Fruit fly (Drosophila melanogaster) whole organism, embryonic: ENCODE data around the gene TwdlO.
A peak's percentile ranks its signal among the peaks of the same experiment; 100 is the strongest.

ENCODE experiments used
- Bgb ChIP-seq: fragments of 200-800 bp; sonication (Bioruptor generic); IDR thresholded peaks from 2 replicates; pipeline ENCODE4 v1.3.6; 2022; ENCODE audit warnings: missing biosample characterization, missing genetic modification characterization; ENCODE audit not compliant: partially characterized antibody
- CG12236 ChIP-seq: fragments of 200-800 bp; sonication (Bioruptor generic); optimal IDR thresholded peaks from 2 replicates; lab custom pipeline; 2016; ENCODE audit warnings: missing biosample characterization, missing genetic modification characterization
- CG14965 ChIP-seq: fragments of 200-800 bp; sonication (Bioruptor generic); optimal IDR thresholded peaks from 2 replicates; lab custom pipeline; 2016; ENCODE audit warnings: missing biosample characterization, missing genetic modification characterization, borderline replicate concordance
- CG15269 ChIP-seq: fragments of 200-800 bp; sonication (Bioruptor generic); optimal IDR thresholded peaks from 2 replicates; lab custom pipeline; 2018; ENCODE audit warnings: missing biosample characterization, mild to moderate bottlenecking, missing genetic modification characterization, moderate library complexity
- CG1529 ChIP-seq: fragments of 200-800 bp; sonication (Bioruptor generic); optimal IDR thresholded peaks from 3 replicates; lab custom pipeline; 2018; ENCODE audit warnings: missing biosample characterization, missing genetic modification characterization
- CG15514 ChIP-seq: fragments of 200-800 bp; sonication (Bioruptor generic); optimal IDR thresholded peaks from 3 replicates; lab custom pipeline; 2017; ENCODE audit warnings: missing biosample characterization, missing genetic modification characterization, mild to moderate bottlenecking, moderate library complexity, missing genetic modification reagents
- CG1602 ChIP-seq: fragments of 200-800 bp; sonication (Bioruptor generic); optimal IDR thresholded peaks from 3 replicates; lab custom pipeline; 2016; ENCODE audit warnings: missing biosample characterization, missing genetic modification characterization
- CG1647 ChIP-seq: fragments of 200-800 bp; sonication (Bioruptor generic); optimal IDR thresholded peaks from 3 replicates; lab custom pipeline; 2016; ENCODE audit warnings: missing biosample characterization, missing genetic modification characterization
- CG17361 ChIP-seq: fragments of 200-800 bp; sonication (Bioruptor generic); IDR thresholded peaks from 3 replicates; pipeline ENCODE4 v1.3.6; 2022; ENCODE audit warnings: missing biosample characterization, missing genetic modification characterization
- CG18476 ChIP-seq: fragments of 200-800 bp; sonication (Bioruptor generic); optimal IDR thresholded peaks from 2 replicates; lab custom pipeline; 2016; ENCODE audit warnings: missing biosample characterization, mild to moderate bottlenecking, missing genetic modification characterization
- CG2199 ChIP-seq: fragments of 200-800 bp; sonication (Bioruptor generic); IDR thresholded peaks from 3 replicates; pipeline ENCODE4 v1.3.6; 2022; ENCODE audit warnings: missing biosample characterization, missing genetic modification characterization
- CG3065 ChIP-seq: fragments of 200-800 bp; sonication (Bioruptor generic); optimal IDR thresholded peaks from 2 replicates; lab custom pipeline; 2016; ENCODE audit warnings: missing biosample characterization, missing genetic modification characterization
- CG31388 ChIP-seq: fragments of 200-800 bp; sonication (Bioruptor generic); optimal IDR thresholded peaks from 2 replicates; lab custom pipeline; 2016; ENCODE audit warnings: missing biosample characterization, missing genetic modification characterization
- CG34224 ChIP-seq: fragments of 200-800 bp; sonication (Bioruptor generic); IDR thresholded peaks from 3 replicates; pipeline ENCODE4 v1.3.6; 2022; ENCODE audit warnings: missing biosample characterization, missing genetic modification characterization; ENCODE audit not compliant: partially characterized antibody
- CG6654 ChIP-seq: fragments of 200-800 bp; sonication (Bioruptor generic); optimal IDR thresholded peaks from 2 replicates; lab custom pipeline; 2017; ENCODE audit warnings: missing biosample characterization, mild to moderate bottlenecking, missing genetic modification characterization
- CG8924 ChIP-seq: fragments of 200-800 bp; optimal IDR thresholded peaks from 3 replicates; lab custom pipeline; 2019; ENCODE audit warnings: missing biosample characterization, mild to moderate bottlenecking, missing genetic modification characterization, moderate library complexity
- CG9609 ChIP-seq: fragments of 200-800 bp; sonication (Bioruptor generic); optimal IDR thresholded peaks from 3 replicates; lab custom pipeline; 2016; ENCODE audit warnings: missing biosample characterization, missing genetic modification characterization
- CG9727 ChIP-seq: fragments of 200-800 bp; sonication (Bioruptor generic); optimal IDR thresholded peaks from 3 replicates; lab custom pipeline; 2017; ENCODE audit warnings: missing biosample characterization, mild to moderate bottlenecking, missing genetic modification characterization
- CHES-1-like ChIP-seq: fragments of 200-800 bp; sonication (Bioruptor generic); optimal IDR thresholded peaks from 2 replicates; lab custom pipeline; 2016; ENCODE audit warnings: missing biosample characterization, missing genetic modification characterization
- Camta ChIP-seq: fragments of 200-800 bp; sonication (Bioruptor generic); optimal IDR thresholded peaks from 2 replicates; lab custom pipeline; 2016; ENCODE audit warnings: missing biosample characterization, missing genetic modification characterization
- Dek ChIP-seq: fragments of 200-800 bp; sonication (Bioruptor generic); optimal IDR thresholded peaks from 3 replicates; lab custom pipeline; 2019; ENCODE audit warnings: missing biosample characterization, mild to moderate bottlenecking, missing genetic modification characterization, moderate library complexity
- Eip74EF ChIP-seq, 2 experiments: fragments of 200-800 bp in 1 of 2; fragments of >200 bp in 1 of 2; sonication (Bioruptor generic) in 1 of 2; optimal IDR thresholded peaks; 2 replicates each; lab custom pipeline; 2017 to 2019; ENCODE audit warnings: missing biosample characterization in 2 of 2, missing genetic modification characterization in 2 of 2, mild to moderate bottlenecking in 1 of 2, moderate library complexity in 1 of 2
- Ets97D ChIP-seq: fragments of 200-800 bp; sonication (Bioruptor generic); optimal IDR thresholded peaks from 3 replicates; lab custom pipeline; 2016; ENCODE audit warnings: missing biosample characterization, missing genetic modification characterization
- Hsf ChIP-seq: fragments of 200-800 bp; sonication (Bioruptor generic); optimal IDR thresholded peaks from 3 replicates; lab custom pipeline; 2016; ENCODE audit warnings: missing biosample characterization, missing genetic modification characterization
- MBD-R2 ChIP-seq: fragments of 200-800 bp; sonication (Bioruptor generic); IDR thresholded peaks from 2 replicates; pipeline ENCODE4 v1.3.6; 2022; ENCODE audit warnings: missing biosample characterization, missing genetic modification characterization
- Mad ChIP-seq: fragments of 200-800 bp; sonication (Bioruptor generic); optimal IDR thresholded peaks from 2 replicates; lab custom pipeline; 2016; ENCODE audit warnings: missing biosample characterization, missing genetic modification characterization
- Mes4 ChIP-seq: fragments of 200-800 bp; sonication (Bioruptor generic); optimal IDR thresholded peaks from 2 replicates; lab custom pipeline; 2016; ENCODE audit warnings: missing biosample characterization, missing genetic modification characterization
- NC2α ChIP-seq: fragments of 200-800 bp; sonication (Bioruptor generic); optimal IDR thresholded peaks from 2 replicates; lab custom pipeline; 2016; ENCODE audit warnings: missing biosample characterization, missing genetic modification characterization
- Rfx ChIP-seq: fragments of 200-800 bp; sonication (Bioruptor generic); IDR thresholded peaks from 2 replicates; pipeline ENCODE4 v1.3.6; 2022; ENCODE audit warnings: missing biosample characterization, missing genetic modification characterization
- Taf1 ChIP-seq: fragments of 200-800 bp; sonication (Bioruptor generic); IDR thresholded peaks from 2 replicates; pipeline ENCODE4 v1.3.6; 2022; ENCODE audit warnings: missing biosample characterization, missing genetic modification characterization
- Xrp1 ChIP-seq: fragments of 200-800 bp; sonication (Bioruptor generic); IDR thresholded peaks from 2 replicates; pipeline ENCODE4 v1.3.6; 2022; ENCODE audit warnings: missing biosample characterization, missing genetic modification characterization
- abd-A ChIP-seq: fragments of 200-800 bp; sonication (Bioruptor generic); optimal IDR thresholded peaks from 3 replicates; lab custom pipeline; 2019; ENCODE audit warnings: missing biosample characterization, mild to moderate bottlenecking, missing genetic modification characterization, moderate library complexity
- aop ChIP-seq: fragments of 200-800 bp; sonication (Bioruptor generic); IDR thresholded peaks from 2 replicates; pipeline ENCODE4 v1.3.6; 2022; ENCODE audit warnings: missing biosample characterization, missing genetic modification characterization
- cad ChIP-seq: fragments of >200 bp; optimal IDR thresholded peaks from 2 replicates; lab custom pipeline; 2017; ENCODE audit warnings: missing biosample characterization, missing genetic modification characterization
- caup ChIP-seq: fragments of 200-800 bp; sonication (Bioruptor generic); optimal IDR thresholded peaks from 3 replicates; lab custom pipeline; 2017; ENCODE audit warnings: missing biosample characterization, mild to moderate bottlenecking, missing genetic modification characterization, moderate library complexity; ENCODE audit not compliant: severe bottlenecking
- crol ChIP-seq: fragments of 200-800 bp; sonication (Bioruptor generic); IDR thresholded peaks from 2 replicates; pipeline ENCODE4 v1.3.6; 2022; ENCODE audit warnings: missing biosample characterization, missing genetic modification characterization
- emc ChIP-seq: fragments of 200-800 bp; sonication (Bioruptor generic); optimal IDR thresholded peaks from 2 replicates; lab custom pipeline; 2016; ENCODE audit warnings: missing biosample characterization, missing genetic modification characterization
- gcm ChIP-seq: fragments of 200-800 bp; sonication (Bioruptor generic); optimal IDR thresholded peaks from 2 replicates; lab custom pipeline; 2019; ENCODE audit warnings: missing biosample characterization, mild to moderate bottlenecking, missing genetic modification characterization, moderate library complexity
- gt ChIP-seq: fragments of 200-800 bp; sonication (Bioruptor generic); IDR thresholded peaks from 2 replicates; pipeline ENCODE4 v1.3.6; 2022; ENCODE audit warnings: missing biosample characterization, missing genetic modification characterization
- hkb ChIP-seq, 2 experiments: fragments of 200-800 bp in 1 of 2; fragments of >200 bp in 1 of 2; sonication (Bioruptor generic) in 1 of 2; IDR thresholded peaks in 1 of 2; optimal IDR thresholded peaks in 1 of 2; 2 replicates each; pipeline versions ENCODE4 v1.3.6 to Lab custom; 2017 to 2022; ENCODE audit warnings: missing biosample characterization in 1 of 2, missing genetic modification characterization in 1 of 2
- klu ChIP-seq: fragments of 200-800 bp; sonication (Bioruptor generic); IDR thresholded peaks from 2 replicates; pipeline ENCODE4 v1.3.6; 2022; ENCODE audit warnings: missing biosample characterization, missing genetic modification characterization
- luna ChIP-seq: fragments of 200-800 bp; sonication (Bioruptor generic); optimal IDR thresholded peaks from 2 replicates; lab custom pipeline; 2016; ENCODE audit warnings: missing biosample characterization, missing genetic modification characterization
- maf-S ChIP-seq: fragments of 200-800 bp; sonication (Bioruptor generic); optimal IDR thresholded peaks from 2 replicates; lab custom pipeline; 2016; ENCODE audit warnings: missing biosample characterization, missing genetic modification characterization
- mam ChIP-seq: fragments of 200-800 bp; sonication (Bioruptor generic); optimal IDR thresholded peaks from 3 replicates; lab custom pipeline; 2016; ENCODE audit warnings: missing biosample characterization, missing genetic modification characterization
- nerfin-2 ChIP-seq: fragments of 200-800 bp; sonication (Bioruptor generic); IDR thresholded peaks from 2 replicates; pipeline ENCODE4 v1.3.6; 2022; ENCODE audit warnings: missing biosample characterization, missing genetic modification characterization; ENCODE audit not compliant: partially characterized antibody
- pnt ChIP-seq: fragments of 200-800 bp; sonication (Bioruptor generic); optimal IDR thresholded peaks from 3 replicates; lab custom pipeline; 2016; ENCODE audit warnings: missing biosample characterization, missing genetic modification characterization
- salm ChIP-seq: fragments of 200-800 bp; sonication (Bioruptor generic); optimal IDR thresholded peaks from 2 replicates; lab custom pipeline; 2018; ENCODE audit warnings: missing biosample characterization, mild to moderate bottlenecking, missing genetic modification characterization
- seq ChIP-seq: fragments of 200-800 bp; sonication (Bioruptor generic); IDR thresholded peaks from 2 replicates; pipeline ENCODE4 v1.3.6; 2022; ENCODE audit warnings: missing biosample characterization, missing genetic modification characterization
- stc ChIP-seq: fragments of 200-800 bp; sonication (Bioruptor generic); IDR thresholded peaks from 2 replicates; pipeline ENCODE4 v1.3.6; 2022; ENCODE audit warnings: missing biosample characterization, missing genetic modification characterization
- toy ChIP-seq: fragments of 200-800 bp; sonication (Bioruptor generic); IDR thresholded peaks from 2 replicates; pipeline ENCODE4 v1.3.6; 2022; ENCODE audit warnings: missing biosample characterization, missing genetic modification characterization
- wek ChIP-seq: fragments of 200-800 bp; sonication (Bioruptor generic); optimal IDR thresholded peaks from 3 replicates; lab custom pipeline; 2018; ENCODE audit warnings: missing biosample characterization, mild to moderate bottlenecking, missing genetic modification characterization, moderate library complexity

The TwdlO gene

dm6 chr3R:26654594-26654993 is 28.1 kb upstream of the TwdlO start (continued):
- TF ChIP-seq CHES-1-like (GFP tag; lab: Kevin White, UChicago) (peak; percentile 33), Ets97D (GFP tag; lab: Kevin White, UChicago) (no peak), Rfx (GFP tag; lab: Robert Waterston, UW) (peak; percentile 70), klu (GFP tag; lab: Robert Waterston, UW) (0 out of 2 replicates have a peak, but pooled peaks have one; percentile 39), salm (tag; lab: Kevin White, UChicago) (peak; percentile 3), CG14965 (peak; percentile 16), CG8924 (no peak), caup (GFP tag; lab: Kevin White, UChicago) (peak; percentile 55), CG6654 (GFP tag; lab: Kevin White, UChicago) (no peak), CG31388 (GFP tag; lab: Kevin White, UChicago) (no peak), MBD-R2 (GFP tag; lab: Robert Waterston, UW) (no peak), Mes4 (GFP tag; lab: Kevin White, UChicago) (peak; percentile 19), toy (GFP tag; lab: Robert Waterston, UW) (no peak), nerfin-2 (GFP tag; lab: Robert Waterston, UW) (no peak), Camta (GFP tag; lab: Kevin White, UChicago) (peak; percentile 46), Bgb (no peak), maf-S (GFP tag; lab: Kevin White, UChicago) (peak; percentile 22), Hsf (GFP tag; lab: Kevin White, UChicago) (peak; percentile 56), mam (GFP tag; lab: Kevin White, UChicago) (peak; percentile 52), seq (GFP tag; lab: Robert Waterston, UW) (peak; percentile 60; the same call in 1 of the 2 replicates), CG15269 (tag; lab: Kevin White, UChicago) (peak; percentile 56), CG2199 (GFP tag; lab: Robert Waterston, UW) (no peak), Mad (no peak), NC2α (GFP tag; lab: Kevin White, UChicago) (peak; percentile 7), cad (GFP tag; lab: Kevin White, UChicago) (no peak), CG12236 (no peak), CG3065 (GFP tag; lab: Kevin White, UChicago) (no peak), abd-A (tag; lab: Kevin White, UChicago) (no peak), CG18476 (GFP tag; lab: Kevin White, UChicago) (no peak), hkb (optimal IDR thresholded peaks at IDR 0.05; lab: Kevin White, UChicago) (no peak), hkb (GFP tag; IDR thresholded peaks at IDR 0.05; lab: Robert Waterston, UW) (peak; percentile 69), Xrp1 (no peak; the same call in 1 of the 2 replicates), wek (GFP tag; lab: Kevin White, UChicago) (no peak), CG15514 (GFP tag; lab: Kevin White, UChicago) (peak; percentile 47), CG1529 (no peak), CG9727 (GFP tag; lab: Kevin White, UChicago) (peak; percentile 39), stc (peak; percentile 40; the same call in 1 of the 2 replicates), aop (no peak), luna (peak; percentile 14), emc (no peak), Dek (no peak), Eip74EF (GFP tag; optimal IDR thresholded peaks at IDR 0.05; lab: Kevin White, UChicago) (no peak), gt (GFP tag; lab: Robert Waterston, UW) (no peak), Taf1 (GFP tag; lab: Robert Waterston, UW) (no peak), CG1602 (GFP tag; lab: Kevin White, UChicago) (peak; percentile 1), CG17361 (GFP tag; lab: Robert Waterston, UW) (no peak), pnt (GFP tag; lab: Kevin White, UChicago) (peak; percentile 34), CG34224 (GFP tag; lab: Robert Waterston, UW) (no peak), crol (GFP tag; lab: Robert Waterston, UW) (no peak), CG9609 (GFP tag; lab: Kevin White, UChicago) (peak; percentile 63), gcm (GFP tag; lab: Kevin White, UChicago) (no peak), CG1647 (GFP tag; lab: Kevin White, UChicago) (no peak)
